Worm (Caenorhabditis elegans) whole organism, midembryonic: ENCODE data around the gene fbxc-29.

Experiments
- T22C8.4 ChIP-seq: fragments of 200-800 bp; sonication (Bioruptor generic); IDR thresholded peaks from 2 replicates; pipeline ENCODE4 v1.3.6; 2022; ENCODE audit warnings: missing genetic modification characterization, missing compliant biosample characterization
- cog-1 ChIP-seq: sonication (generic microtip); optimal IDR thresholded peaks from 2 replicates; lab custom pipeline; 2016; ENCODE audit warnings: missing genetic modification characterization, missing compliant biosample characterization
- flt-1 ChIP-seq: fragments of 200-800 bp; sonication (Bioruptor generic); IDR thresholded peaks from 2 replicates; pipeline ENCODE4 v1.3.6; 2022; ENCODE audit warnings: missing genetic modification characterization, missing compliant biosample characterization
- klf-2 ChIP-seq: fragments of 200-800 bp; sonication (Bioruptor generic); conservative IDR thresholded peaks from 2 replicates; pipeline ENCODE4 v1.3.6; 2022; ENCODE audit warnings: missing genetic modification reagents, missing genetic modification characterization, missing compliant biosample characterization
- med-1 ChIP-seq: sonication (generic microtip); optimal IDR thresholded peaks from 2 replicates; lab custom pipeline; 2017; ENCODE audit warnings: missing genetic modification characterization, mild to moderate bottlenecking, missing compliant biosample characterization, antibody characterized with exemption, missing genetic modification reagents; ENCODE audit not compliant: insufficient read depth
- ref-1 ChIP-seq: fragments of 200-800 bp; sonication (Bioruptor generic); conservative IDR thresholded peaks from 2 replicates; pipeline ENCODE4 v1.3.6; 2022; ENCODE audit warnings: missing genetic modification reagents, missing genetic modification characterization, missing compliant biosample characterization
- tab-1 ChIP-seq: fragments of 200-800 bp; sonication (Bioruptor generic); IDR thresholded peaks from 2 replicates; pipeline ENCODE4 v1.3.6; 2022; ENCODE audit warnings: missing genetic modification characterization, missing compliant biosample characterization
- ztf-23 ChIP-seq: fragments of 200-800 bp; sonication (Bioruptor generic); IDR thresholded peaks from 2 replicates; pipeline ENCODE4 v1.3.6; 2022; ENCODE audit warnings: missing genetic modification reagents, missing genetic modification characterization, missing compliant biosample characterization
- ztf-29 ChIP-seq: fragments of 200-800 bp; sonication (Bioruptor generic); IDR thresholded peaks from 2 replicates; pipeline ENCODE4 v1.3.6; 2022; ENCODE audit warnings: missing genetic modification reagents, missing genetic modification characterization, missing compliant biosample characterization

ce11 chrII:927331-927730 lies 11.5 kb downstream of the fbxc-29 start, which contains the start of gene R07C3.13:
- TF ChIP-seq flt-1 (no peak), ztf-29 (GFP tag; lab: Robert Waterston, UW) (no peak), ztf-23 (no peak), ref-1 (GFP tag; lab: Robert Waterston, UW) (no peak), tab-1 (GFP tag; lab: Robert Waterston, UW) (no peak), klf-2 (GFP tag; lab: Robert Waterston, UW) (no peak), T22C8.4 (GFP tag; lab: Robert Waterston, UW) (no peak), med-1 (GFP tag; lab: Kevin White, UChicago) (no peak), cog-1 (tag; lab: Kevin White, UChicago) (no peak)
